Fruit fly (Drosophila melanogaster): ENCODE data around the gene CG10877.

The CG10877 gene

DNA sequence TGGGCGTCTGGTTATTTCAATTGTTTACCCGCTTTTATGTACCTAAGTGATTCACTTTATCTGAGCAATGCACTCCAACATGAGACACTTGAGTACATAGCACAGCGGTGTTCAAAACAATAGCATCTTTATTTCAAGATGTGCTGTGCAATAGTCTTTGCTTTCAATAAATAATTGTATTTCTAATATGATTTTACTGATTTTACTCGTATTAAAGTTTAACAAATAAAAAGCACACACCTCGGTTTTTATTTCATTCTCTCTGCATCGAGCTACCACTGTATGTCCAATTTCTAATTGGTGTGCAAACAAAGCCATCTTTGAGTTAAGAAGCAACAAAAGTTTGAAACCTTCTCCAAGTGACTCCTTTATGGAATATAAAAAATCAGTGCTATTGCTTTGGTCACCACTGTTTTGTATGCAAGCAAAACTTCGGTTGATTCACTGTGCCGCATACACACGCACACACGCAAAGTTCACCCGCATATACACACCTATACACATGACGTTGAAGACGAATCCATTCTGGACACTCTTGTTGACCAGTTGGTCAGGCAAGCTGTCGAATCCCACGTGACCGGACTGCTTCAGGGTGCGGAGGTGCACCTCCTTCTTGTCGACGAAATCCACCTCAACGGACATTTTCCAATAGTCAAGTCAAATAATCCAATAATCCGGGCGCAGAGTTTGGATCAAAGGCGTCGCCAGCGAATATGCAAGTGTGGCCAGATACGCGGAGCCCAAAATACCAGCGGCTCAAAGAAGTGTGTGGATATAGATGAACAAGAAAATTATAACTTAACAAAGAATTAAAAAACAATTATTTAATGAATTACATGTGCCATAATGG lies 24.0 kb upstream of the CG10877 start, which contains the start of gene Septin2 (continued):
- TF ChIP-seq CG30431 (GFP tag; optimal IDR thresholded peaks at IDR 0.05): peak; percentile 64
- TF ChIP-seq dysf (GFP tag; IDR thresholded peaks at IDR 0.05): peak; percentile 77
- TF ChIP-seq CG18764 (GFP tag; optimal IDR thresholded peaks at IDR 0.05): peak; percentile 74
- TF ChIP-seq pnt (GFP tag; optimal IDR thresholded peaks at IDR 0.05): peak; percentile 59
- peak; percentile 84 for TF ChIP-seq HHEX (GFP tag; optimal IDR thresholded peaks at IDR 0.05)
- no peak for TF ChIP-seq CG3163 (GFP tag; optimal IDR thresholded peaks at IDR 0.05)
- TF ChIP-seq Fer1 (GFP tag; optimal IDR thresholded peaks at IDR 0.05): peak; percentile 81
- TF ChIP-seq CG14860 (GFP tag; IDR thresholded peaks at IDR 0.05; ENCODE audit: partially characterized antibody): 0 out of 3 replicates have a peak, but pooled peaks have one; percentile 33
- TF ChIP-seq her (GFP tag; optimal IDR thresholded peaks at IDR 0.05): no peak
- peak; percentile 83 for TF ChIP-seq grau (tag; optimal IDR thresholded peaks at IDR 0.05)
- no peak for TF ChIP-seq chm (GFP tag; IDR thresholded peaks at IDR 0.05)
- peak; percentile 58; the same call in 1 of the 2 replicates for TF ChIP-seq Ada2b (GFP tag; IDR thresholded peaks at IDR 0.05)
- TF ChIP-seq CG12659 (GFP tag; optimal IDR thresholded peaks at IDR 0.05): peak; percentile 72
- TF ChIP-seq CG4282 (GFP tag; optimal IDR thresholded peaks at IDR 0.05): no peak
- TF ChIP-seq Adf1 (GFP tag; IDR thresholded peaks at IDR 0.05): no peak
- TF ChIP-seq cato (GFP tag; optimal IDR thresholded peaks at IDR 0.05; ENCODE audit: borderline replicate concordance): peak; percentile 76
- TF ChIP-seq Atf3 (GFP tag; optimal IDR thresholded peaks at IDR 0.05): peak; percentile 53
- TF ChIP-seq CG2875 (GFP tag; optimal IDR thresholded peaks at IDR 0.05): peak; percentile 79
- peak; percentile 82 for TF ChIP-seq org-1 (GFP tag; optimal IDR thresholded peaks at IDR 0.05)
- TF ChIP-seq Neu2 (GFP tag; optimal IDR thresholded peaks at IDR 0.05; ENCODE audit: borderline replicate concordance): no peak
- TF ChIP-seq ind (GFP tag; optimal IDR thresholded peaks at IDR 0.05): peak; percentile 69
- peak; percentile 75 for TF ChIP-seq CG11723 (GFP tag; optimal IDR thresholded peaks at IDR 0.05)
- TF ChIP-seq Usf (GFP tag; optimal IDR thresholded peaks at IDR 0.05): no peak
- TF ChIP-seq cas (GFP tag; IDR thresholded peaks at IDR 0.05): no peak
- TF ChIP-seq CG32772 (GFP tag; IDR thresholded peaks at IDR 0.05): peak; percentile 68
- TF ChIP-seq maf-S (GFP tag; optimal IDR thresholded peaks at IDR 0.05): peak; percentile 23
- TF ChIP-seq seq (GFP tag; IDR thresholded peaks at IDR 0.05): peak; percentile 62
- no peak for TF ChIP-seq CG6765 (GFP tag; optimal IDR thresholded peaks at IDR 0.05)
- TF ChIP-seq z (GFP tag; IDR thresholded peaks at IDR 0.05): no peak
- no peak for TF ChIP-seq NFAT (GFP tag; IDR thresholded peaks at IDR 0.05)
- TF ChIP-seq tna (GFP tag; IDR thresholded peaks at IDR 0.05; ENCODE audit: partially characterized antibody): no peak
- TF ChIP-seq dan (GFP tag; IDR thresholded peaks at IDR 0.05): no peak
- TF ChIP-seq chinmo (GFP tag; IDR thresholded peaks at IDR 0.05; ENCODE audit: partially characterized antibody): 0 out of 4 replicates have a peak, but pooled peaks have one; percentile 28
- TF ChIP-seq CG14710 (tag; optimal IDR thresholded peaks at IDR 0.05): peak; percentile 85
- TF ChIP-seq Atf6 (GFP tag; IDR thresholded peaks at IDR 0.05): peak; percentile 47; the same call in 1 of the 2 replicates
- TF ChIP-seq Ets97D (GFP tag; optimal IDR thresholded peaks at IDR 0.05): peak; percentile 26
- TF ChIP-seq Sry-β (GFP tag; optimal IDR thresholded peaks at IDR 0.05): peak; percentile 36
- no peak for TF ChIP-seq Bgb (GFP tag; IDR thresholded peaks at IDR 0.05; ENCODE audit: partially characterized antibody)
- no peak for TF ChIP-seq bigmax (GFP tag; optimal IDR thresholded peaks at IDR 0.05)
- TF ChIP-seq slbo (GFP tag; IDR thresholded peaks at IDR 0.05): peak; percentile 37; the same call in 1 of the 2 replicates
- TF ChIP-seq crp (GFP tag; optimal IDR thresholded peaks at IDR 0.05): no peak
- TF ChIP-seq rib (GFP tag; IDR thresholded peaks at IDR 0.05): no peak
- TF ChIP-seq odd (GFP tag; optimal IDR thresholded peaks at IDR 0.05): peak; percentile 85
- TF ChIP-seq CG15269 (tag; optimal IDR thresholded peaks at IDR 0.05): peak; percentile 77
- peak; percentile 86 for TF ChIP-seq phol (tag; optimal IDR thresholded peaks at IDR 0.05)
- no peak for TF ChIP-seq CG34376 (GFP tag; optimal IDR thresholded peaks at IDR 0.05)
- peak in 1 of 2 experiments; percentile 62 for TF ChIP-seq Hr78 (GFP tag; optimal IDR thresholded peaks at IDR 0.05)
- peak; percentile 11; the same call in 1 of the 2 replicates for TF ChIP-seq Gsc (GFP tag; IDR thresholded peaks at IDR 0.05)
